Worm (Caenorhabditis elegans) whole organism, L4 larva: ENCODE data around the gene D2023.1.

Source experiments
- F37D6.2 ChIP-seq: sonication (generic microtip); optimal IDR thresholded peaks from 2 replicates; lab custom pipeline; 2016; ENCODE audit warnings: mild to moderate bottlenecking, missing genetic modification characterization, missing compliant biosample characterization
- F49E8.2 ChIP-seq: sonication (generic microtip); optimal IDR thresholded peaks from 2 replicates; lab custom pipeline; 2016; ENCODE audit warnings: missing compliant biosample characterization, mild to moderate bottlenecking, missing genetic modification characterization, borderline replicate concordance
- R02D3.7 ChIP-seq: fragments of 150-350 bp; sonication (generic microtip); optimal IDR thresholded peaks from 3 replicates; lab custom pipeline; 2014; ENCODE audit warnings: missing biosample characterization, missing genetic modification characterization
- Y75B8A.6 ChIP-seq: fragments of 200-800 bp; sonication (Bioruptor generic); IDR thresholded peaks from 2 replicates; pipeline ENCODE4 v1.3.6; 2022; ENCODE audit warnings: missing genetic modification reagents, missing genetic modification characterization, missing compliant biosample characterization
- ZK337.2 ChIP-seq: fragments of 200-800 bp; sonication (Bioruptor generic); IDR thresholded peaks from 2 replicates; pipeline ENCODE4 v1.3.6; 2022; ENCODE audit warnings: missing genetic modification reagents, missing genetic modification characterization, missing compliant biosample characterization
- ZK546.5 ChIP-seq, 2 experiments: sonication (generic microtip); optimal IDR thresholded peaks; 2 replicates each; lab custom pipeline; 2017; ENCODE audit warnings: missing biosample characterization in 2 of 2, missing genetic modification characterization in 2 of 2
- aha-1 ChIP-seq: fragments of 150-350 bp; peaks from one replicate; lab custom pipeline; 2014; ENCODE audit warnings: missing biosample characterization, missing genetic modification characterization
- aly-2 ChIP-seq: sonication (generic microtip); optimal IDR thresholded peaks from 2 replicates; lab custom pipeline; 2018; ENCODE audit warnings: missing biosample characterization, missing genetic modification characterization
- ama-1 ChIP-seq: fragments of 150-350 bp; optimal IDR thresholded peaks from 2 replicates; lab custom pipeline; 2014; ENCODE audit warnings: inconsistent platforms, mixed read lengths
- arid-1 ChIP-seq: fragments of 200-800 bp; sonication (Bioruptor generic); conservative IDR thresholded peaks from 2 replicates; pipeline ENCODE4 v1.3.6; 2022; ENCODE audit warnings: missing genetic modification reagents, missing genetic modification characterization, missing compliant biosample characterization
- ceh-20 ChIP-seq: fragments of 200-800 bp; sonication (Bioruptor generic); IDR thresholded peaks from 2 replicates; pipeline ENCODE4 v1.3.6; 2022; ENCODE audit warnings: missing genetic modification reagents, missing genetic modification characterization, missing compliant biosample characterization
- ceh-32 ChIP-seq: sonication (generic microtip); optimal IDR thresholded peaks from 2 replicates; lab custom pipeline; 2016; ENCODE audit warnings: mild to moderate bottlenecking, missing genetic modification characterization, missing compliant biosample characterization; ENCODE audit not compliant: poor library complexity
- ceh-62 ChIP-seq: sonication (generic microtip); optimal IDR thresholded peaks from 2 replicates; lab custom pipeline; 2017; ENCODE audit warnings: missing biosample characterization, missing genetic modification characterization
- daf-19 ChIP-seq: fragments of 200-800 bp; sonication (Bioruptor generic); conservative IDR thresholded peaks from 2 replicates; pipeline ENCODE4 v1.3.6; 2022; ENCODE audit warnings: missing genetic modification characterization, missing compliant biosample characterization
- daf-8 ChIP-seq: fragments of 200-800 bp; sonication (Bioruptor generic); IDR thresholded peaks from 2 replicates; pipeline ENCODE4 v1.3.6; 2022; ENCODE audit warnings: missing genetic modification characterization, missing compliant biosample characterization
- duxl-1 ChIP-seq: sonication (generic microtip); optimal IDR thresholded peaks from 2 replicates; lab custom pipeline; 2016; ENCODE audit warnings: mild to moderate bottlenecking, missing genetic modification characterization, moderate library complexity, missing compliant biosample characterization; ENCODE audit not compliant: poor library complexity
- fkh-10 ChIP-seq: fragments of 150-350 bp; optimal IDR thresholded peaks from 2 replicates; lab custom pipeline; 2014; ENCODE audit warnings: missing biosample characterization, missing genetic modification reagents, missing genetic modification characterization
- hif-1 ChIP-seq, 2 experiments: sonication (generic microtip); optimal IDR thresholded peaks; 2 replicates each; lab custom pipeline; 2016 to 2017; ENCODE audit warnings: missing compliant biosample characterization in 2 of 2, missing genetic modification characterization in 2 of 2, missing genetic modification reagents in 2 of 2, missing genotype in 2 of 2, mild to moderate bottlenecking in 1 of 2
- hlh-11 ChIP-seq: fragments of 200-800 bp; sonication (Bioruptor generic); optimal IDR thresholded peaks from 2 replicates; lab custom pipeline; 2018; ENCODE audit warnings: mild to moderate bottlenecking, missing genetic modification characterization, missing compliant biosample characterization
- hlh-30 ChIP-seq: sonication (generic microtip); optimal IDR thresholded peaks from 2 replicates; lab custom pipeline; 2017; ENCODE audit warnings: antibody characterized with exemption, mild to moderate bottlenecking, missing genetic modification characterization, missing compliant biosample characterization; ENCODE audit not compliant: insufficient read depth
- lim-7 ChIP-seq: fragments of 200-800 bp; sonication (Bioruptor generic); IDR thresholded peaks from 2 replicates; pipeline ENCODE4 v1.3.6; 2022; ENCODE audit warnings: missing genetic modification characterization, missing compliant biosample characterization
- lin-15B ChIP-seq: fragments of 150-350 bp; sonication (generic microtip); optimal IDR thresholded peaks from 3 replicates; lab custom pipeline; 2014; ENCODE audit warnings: missing biosample characterization, missing genetic modification characterization
- lin-38 ChIP-seq: fragments of 200-800 bp; sonication (Bioruptor generic); IDR thresholded peaks from 2 replicates; pipeline ENCODE4 v1.3.6; 2022; ENCODE audit warnings: missing genetic modification reagents, missing genetic modification characterization, missing compliant biosample characterization
- lin-39 ChIP-seq: fragments of 150-350 bp; optimal IDR thresholded peaks from 2 replicates; lab custom pipeline; 2014; ENCODE audit warnings: missing biosample characterization, missing genetic modification reagents, missing genetic modification characterization
- madf-5 ChIP-seq, 2 experiments: fragments of 200-800 bp; sonication (Bioruptor generic); IDR thresholded peaks; 2 replicates each; pipeline ENCODE4 v1.3.6; 2022; ENCODE audit warnings: missing compliant biosample characterization in 2 of 2, missing genetic modification characterization in 2 of 2
- madf-9 ChIP-seq: fragments of 200-800 bp; sonication (Bioruptor generic); conservative IDR thresholded peaks from 2 replicates; pipeline ENCODE4 v1.3.6; 2022; ENCODE audit warnings: missing genetic modification reagents, missing genetic modification characterization, missing compliant biosample characterization
- mdl-1 ChIP-seq, 2 experiments: fragments of 150-350 bp in 1 of 2; sonication (generic microtip) in 1 of 2; optimal IDR thresholded peaks; 2 replicates each; lab custom pipeline; 2014 to 2017; ENCODE audit warnings: missing biosample characterization in 2 of 2, missing genetic modification characterization in 2 of 2
- mdt-29 ChIP-seq: fragments of 200-800 bp; sonication (Bioruptor generic); IDR thresholded peaks from 2 replicates; pipeline ENCODE4 v1.3.6; 2022; ENCODE audit warnings: missing genetic modification reagents, missing genetic modification characterization, missing compliant biosample characterization
- mep-1 ChIP-seq: fragments of 150-350 bp; sonication (generic microtip); optimal IDR thresholded peaks from 3 replicates; lab custom pipeline; 2014; ENCODE audit warnings: missing biosample characterization, missing genetic modification characterization
- mxl-2 ChIP-seq: fragments of 200-800 bp; sonication (Bioruptor generic); conservative IDR thresholded peaks from 2 replicates; pipeline ENCODE4 v1.3.6; 2022; ENCODE audit warnings: missing genetic modification reagents, missing genetic modification characterization, missing compliant biosample characterization
- nhr-10 ChIP-seq: fragments of 150-350 bp; optimal IDR thresholded peaks from 2 replicates; lab custom pipeline; 2014; ENCODE audit warnings: missing biosample characterization, missing genetic modification characterization
- nhr-11 ChIP-seq: fragments of 150-350 bp; optimal IDR thresholded peaks from 2 replicates; lab custom pipeline; 2014; ENCODE audit warnings: missing biosample characterization, missing genetic modification characterization
- nhr-25 ChIP-seq: sonication (generic microtip); optimal IDR thresholded peaks from 2 replicates; lab custom pipeline; 2017; ENCODE audit warnings: missing genetic modification characterization, mild to moderate bottlenecking, missing compliant biosample characterization, antibody characterized with exemption, moderate library complexity, borderline replicate concordance; ENCODE audit not compliant: insufficient read depth
- nhr-28 ChIP-seq: fragments of 150-350 bp; optimal IDR thresholded peaks from 2 replicates; lab custom pipeline; 2014; ENCODE audit warnings: missing biosample characterization, missing genetic modification characterization
- nhr-6 ChIP-seq: fragments of 150-350 bp; optimal IDR thresholded peaks from 2 replicates; lab custom pipeline; 2014; ENCODE audit warnings: missing biosample characterization, missing genetic modification characterization
- nhr-76 ChIP-seq: fragments of 150-350 bp; optimal IDR thresholded peaks from 2 replicates; lab custom pipeline; 2014; ENCODE audit warnings: missing biosample characterization, missing genetic modification characterization
- nhr-77 ChIP-seq: fragments of 150-350 bp; optimal IDR thresholded peaks from 2 replicates; lab custom pipeline; 2014; ENCODE audit warnings: missing biosample characterization, missing genetic modification characterization
- pha-4 ChIP-seq, 2 experiments: fragments of 150-350 bp in 1 of 2; fragments of 200-800 bp in 1 of 2; sonication (Bioruptor generic) in 1 of 2; IDR thresholded peaks in 1 of 2; optimal IDR thresholded peaks in 1 of 2; 2 replicates each; pipeline versions ENCODE4 v1.3.6 to Lab custom; 2014 to 2022; ENCODE audit warnings: missing genetic modification characterization in 2 of 2, missing genetic modification reagents in 2 of 2, missing biosample characterization in 1 of 2, missing compliant biosample characterization in 1 of 2
- rbr-2 ChIP-seq: sonication (generic microtip); optimal IDR thresholded peaks from 2 replicates; lab custom pipeline; 2016; ENCODE audit warnings: missing genotype, missing genetic modification characterization, missing compliant biosample characterization
- skn-1 ChIP-seq: fragments of 150-350 bp; optimal IDR thresholded peaks from 2 replicates; lab custom pipeline; 2014; ENCODE audit warnings: missing biosample characterization, missing genetic modification characterization
- snpc-1.2 ChIP-seq: fragments of 200-800 bp; sonication (Bioruptor generic); IDR thresholded peaks from 2 replicates; pipeline ENCODE4 v1.3.6; 2022; ENCODE audit warnings: missing genetic modification reagents, missing genetic modification characterization, missing compliant biosample characterization
- snpc-4 ChIP-seq: fragments of 150-350 bp; optimal IDR thresholded peaks from 2 replicates; lab custom pipeline; 2014; ENCODE audit warnings: missing biosample characterization, missing genetic modification characterization
- tag-97 ChIP-seq: fragments of 200-800 bp; sonication (Bioruptor generic); IDR thresholded peaks from 2 replicates; pipeline ENCODE4 v1.3.6; 2022; ENCODE audit warnings: missing genetic modification characterization, missing compliant biosample characterization
- tra-1 ChIP-seq: fragments of 200-800 bp; sonication (Bioruptor generic); IDR thresholded peaks from 2 replicates; pipeline ENCODE4 v1.3.6; 2022; ENCODE audit warnings: missing genetic modification reagents, missing genetic modification characterization, missing compliant biosample characterization
- unc-62 ChIP-seq, 3 experiments: fragments of 150-350 bp in 1 of 3; sonication (generic microtip); optimal IDR thresholded peaks in 2 of 3; peaks in 1 of 3; 1 replicate in 1 of 3; 2 replicates in 2 of 3; lab custom pipeline; 2014 to 2017; ENCODE audit warnings: missing biosample characterization in 3 of 3, missing genetic modification characterization in 3 of 3, missing genetic modification reagents in 3 of 3, missing genotype in 1 of 3
- vab-7 ChIP-seq: fragments of 200-800 bp; sonication (Bioruptor generic); IDR thresholded peaks from 2 replicates; pipeline ENCODE4 v1.3.6; 2022; ENCODE audit warnings: missing genetic modification reagents, missing genetic modification characterization, missing compliant biosample characterization
- zfp-3 ChIP-seq: fragments of 200-800 bp; sonication (Bioruptor generic); conservative IDR thresholded peaks from 2 replicates; pipeline ENCODE4 v1.3.6; 2022; ENCODE audit warnings: missing genetic modification reagents, missing genetic modification characterization, missing compliant biosample characterization
- zip-11 ChIP-seq: fragments of 200-800 bp; sonication (Bioruptor generic); IDR thresholded peaks from 2 replicates; pipeline ENCODE4 v1.3.6; 2022; ENCODE audit warnings: missing genetic modification characterization, missing compliant biosample characterization
- ztf-7 ChIP-seq: fragments of 150-350 bp; optimal IDR thresholded peaks from 2 replicates; lab custom pipeline; 2014; ENCODE audit warnings: missing biosample characterization, missing genetic modification characterization

Gene D2023.1

ce11 chrV:11764373-11764954, 24.9 kb upstream of the D2023.1 start, which contains the start of the genes F55A11.1 and syx-5:
TSS of gene F55A11.1 (minus strand) at chrV:11764385.
TSS of gene syx-5 (plus strand) at chrV:11764904.
- TF ChIP-seq aly-2 (tag; lab: Kevin White, UChicago) = no peak
- TF ChIP-seq nhr-25 (tag; lab: Kevin White, UChicago) = no peak
- TF ChIP-seq nhr-28 (tag; lab: Kevin White, UChicago) = peak; percentile 43
- TF ChIP-seq unc-62 (GFP tag; optimal IDR thresholded peaks at IDR 0.05 in 1 of 2; lab: Kevin White, UChicago) = no peak
- TF ChIP-seq unc-62 (tag; optimal IDR thresholded peaks at IDR 0.05; lab: Kevin White, UChicago) = no peak
- peak; percentile 76 for TF ChIP-seq fkh-10
- TF ChIP-seq lin-15B (tag; lab: Kevin White, UChicago) = no peak
- TF ChIP-seq R02D3.7 = peak; percentile 84
- TF ChIP-seq mdl-1 (tag; optimal IDR thresholded peaks at IDR 0.05; lab: Kevin White, UChicago) = peak in 1 of 2 experiments; percentile 84
- TF ChIP-seq snpc-4 = no peak
- 0 out of 2 replicates have a peak, but pooled peaks have one; percentile 9 for TF ChIP-seq snpc-1.2 (GFP tag; lab: Robert Waterston, UW)
- no peak for TF ChIP-seq daf-19
- TF ChIP-seq lim-7 (GFP tag; lab: Robert Waterston, UW) = no peak
- TF ChIP-seq madf-9 = no peak
- peak; percentile 57 for TF ChIP-seq pha-4 (GFP tag; IDR thresholded peaks at IDR 0.05; lab: Robert Waterston, UW)
- no peak for TF ChIP-seq pha-4 (tag; optimal IDR thresholded peaks at IDR 0.05; lab: Kevin White, UChicago)
- peak; percentile 71; the same call in 1 of the 2 replicates for TF ChIP-seq zfp-3 (GFP tag; lab: Robert Waterston, UW)
- 0 out of 2 replicates have a peak, but pooled peaks have one; percentile 45 for TF ChIP-seq ceh-20
- TF ChIP-seq mxl-2 (GFP tag; lab: Robert Waterston, UW) = no peak
- peak; percentile 89 for TF ChIP-seq mep-1 (tag; lab: Kevin White, UChicago)
- TF ChIP-seq ceh-32 (tag; lab: Kevin White, UChicago) = peak; percentile 42
- no peak for TF ChIP-seq daf-8 (GFP tag; lab: Robert Waterston, UW)
- TF ChIP-seq nhr-76 (tag; lab: Kevin White, UChicago) = no peak
- no peak for TF ChIP-seq madf-5 (GFP tag; IDR thresholded peaks at IDR 0.05; lab: Robert Waterston, UW)
- TF ChIP-seq hlh-30 (tag; lab: Kevin White, UChicago) = peak; percentile 78
- TF ChIP-seq F37D6.2 (tag; lab: Kevin White, UChicago) = peak; percentile 75
- peak; percentile 9 for TF ChIP-seq F49E8.2 (tag; lab: Kevin White, UChicago)
- no peak for TF ChIP-seq mdt-29
- peak; percentile 90 for TF ChIP-seq rbr-2 (tag; lab: Kevin White, UChicago)
- TF ChIP-seq nhr-11 (tag; lab: Kevin White, UChicago) = peak; percentile 50
- no peak for TF ChIP-seq ama-1
- no peak for TF ChIP-seq duxl-1 (tag; lab: Kevin White, UChicago)
- peak; percentile 83 for TF ChIP-seq ztf-7 (tag; lab: Kevin White, UChicago)
- TF ChIP-seq zip-11 = no peak
- no peak for TF ChIP-seq tag-97
- TF ChIP-seq lin-39 = no peak
- no peak for TF ChIP-seq ceh-62 (tag; lab: Kevin White, UChicago)
- peak; percentile 32; the same call in 1 of the 2 replicates for TF ChIP-seq vab-7 (GFP tag; lab: Robert Waterston, UW)
- TF ChIP-seq nhr-6 (tag; lab: Kevin White, UChicago) = peak; percentile 59
- no peak for TF ChIP-seq ZK337.2 (GFP tag; lab: Robert Waterston, UW)
- no peak for TF ChIP-seq tra-1
- peak; percentile 79 for TF ChIP-seq lin-38 (GFP tag; lab: Robert Waterston, UW)
- peak; percentile 22 to 63 for TF ChIP-seq hif-1 (tag; optimal IDR thresholded peaks at IDR 0.05; lab: Kevin White, UChicago)
- TF ChIP-seq aha-1 (tag; lab: Kevin White, UChicago) = no peak
- no peak for TF ChIP-seq Y75B8A.6 (GFP tag; lab: Robert Waterston, UW)
- TF ChIP-seq skn-1 (tag; lab: Kevin White, UChicago) = no peak
- no peak for TF ChIP-seq ZK546.5 (tag; optimal IDR thresholded peaks at IDR 0.05; lab: Kevin White, UChicago)
- 0 out of 2 replicates have a peak, but pooled peaks have one; percentile 21 for TF ChIP-seq arid-1 (GFP tag; lab: Robert Waterston, UW)
- no peak for TF ChIP-seq nhr-10 (tag; lab: Kevin White, UChicago)
- TF ChIP-seq nhr-77 (tag; lab: Kevin White, UChicago) = peak; percentile 46
- peak; percentile 86 for TF ChIP-seq hlh-11 (tag; lab: Kevin White, UChicago)
